Fruit fly (Drosophila melanogaster) whole organism, embryonic: ENCODE results near the gene CG14079.

Experiments used
- CG10431 ChIP-seq: fragments of 200-800 bp; sonication (Bioruptor generic); optimal IDR thresholded peaks from 3 replicates; lab custom pipeline; 2018; ENCODE audit warnings: missing biosample characterization, mild to moderate bottlenecking, missing genetic modification characterization
- CG17186 ChIP-seq: fragments of 200-800 bp; sonication (Bioruptor generic); optimal IDR thresholded peaks from 3 replicates; lab custom pipeline; 2017; ENCODE audit warnings: missing biosample characterization, missing genetic modification reagents, missing genetic modification characterization
- CG6689 ChIP-seq: fragments of 200-800 bp; sonication (Bioruptor generic); IDR thresholded peaks from 2 replicates; pipeline ENCODE4 v1.3.6; 2022; ENCODE audit warnings: missing biosample characterization, missing genetic modification characterization
- CG6854 ChIP-seq: fragments of 200-800 bp; sonication (Bioruptor generic); optimal IDR thresholded peaks from 3 replicates; lab custom pipeline; 2017; ENCODE audit warnings: missing biosample characterization, mild to moderate bottlenecking, missing genetic modification characterization
- CG7786 ChIP-seq: fragments of 200-800 bp; sonication (Bioruptor generic); optimal IDR thresholded peaks from 2 replicates; lab custom pipeline; 2016; ENCODE audit warnings: missing biosample characterization, missing genetic modification characterization
- Ets97D ChIP-seq: fragments of 200-800 bp; sonication (Bioruptor generic); optimal IDR thresholded peaks from 3 replicates; lab custom pipeline; 2016; ENCODE audit warnings: missing biosample characterization, missing genetic modification characterization
- Spps ChIP-seq: fragments of 200-800 bp; sonication (Bioruptor generic); optimal IDR thresholded peaks from 2 replicates; lab custom pipeline; 2018; ENCODE audit warnings: missing biosample characterization, mild to moderate bottlenecking, missing genetic modification characterization
- gfzf ChIP-seq: fragments of 200-800 bp; sonication (Bioruptor generic); optimal IDR thresholded peaks from 2 replicates; lab custom pipeline; 2016; ENCODE audit warnings: missing biosample characterization, mild to moderate bottlenecking, missing genetic modification characterization, moderate library complexity
- hb ChIP-seq: fragments of 200-800 bp; sonication (Bioruptor generic); IDR thresholded peaks from 3 replicates; pipeline ENCODE4 v1.3.6; 2022; ENCODE audit warnings: missing biosample characterization, missing genetic modification characterization; ENCODE audit not compliant: partially characterized antibody
- pum ChIP-seq: fragments of 200-800 bp; sonication (Bioruptor generic); optimal IDR thresholded peaks from 2 replicates; lab custom pipeline; 2016; ENCODE audit warnings: missing biosample characterization, missing genetic modification characterization
- sens-2 ChIP-seq: fragments of 200-800 bp; sonication (Bioruptor generic); IDR thresholded peaks from 2 replicates; pipeline ENCODE4 v1.3.6; 2022; ENCODE audit warnings: missing biosample characterization, missing genetic modification characterization
- sim ChIP-seq: fragments of 200-800 bp; sonication (Bioruptor generic); IDR thresholded peaks from 2 replicates; pipeline ENCODE4 v1.3.6; 2022; ENCODE audit warnings: missing biosample characterization, missing genetic modification characterization
- vvl ChIP-seq: fragments of 200-800 bp; sonication (Bioruptor generic); IDR thresholded peaks from 2 replicates; pipeline ENCODE4 v1.3.6; 2022; ENCODE audit warnings: missing biosample characterization, missing genetic modification characterization

- TF ChIP-seq CG7786 (GFP tag; lab: Kevin White, UChicago) (peak; percentile 23), CG6689 (GFP tag; lab: Robert Waterston, UW) (peak; percentile 34; the same call in 1 of the 2 replicates), gfzf (GFP tag; lab: Kevin White, UChicago) (no peak), Spps (tag; lab: Kevin White, UChicago) (peak; percentile 21), sim (GFP tag; lab: Robert Waterston, UW) (no peak), CG10431 (GFP tag; lab: Kevin White, UChicago) (no peak), vvl (no peak; the same call in 1 of the 2 replicates), sens-2 (GFP tag; lab: Robert Waterston, UW) (peak; percentile 22; the same call in 1 of the 2 replicates), pum (peak; percentile 45), hb (GFP tag; lab: Robert Waterston, UW) (no peak), Ets97D (peak; percentile 22), CG6854 (no peak), CG17186 (no peak)
These were observed at the start of gene CG14079, which contains the start of gene Naxd for dm6 chr3L:19097665-19098082.
